Worm (Caenorhabditis elegans) whole organism, late embryonic: ENCODE measurements around the gene emc-3.

Experiments
- ceh-19 ChIP-seq: fragments of 200-800 bp; sonication (Bioruptor generic); optimal IDR thresholded peaks from 2 replicates; lab custom pipeline; 2018; ENCODE audit warnings: mild to moderate bottlenecking, missing genetic modification characterization, missing compliant biosample characterization
- pqm-1 ChIP-seq: sonication (generic microtip); optimal IDR thresholded peaks from 2 replicates; lab custom pipeline; 2016; ENCODE audit warnings: missing genetic modification characterization, missing compliant biosample characterization
- sdc-2 ChIP-seq: sonication (generic microtip); optimal IDR thresholded peaks from 2 replicates; lab custom pipeline; 2016; ENCODE audit warnings: missing genotype, missing genetic modification characterization, missing compliant biosample characterization
- tbx-2 ChIP-seq: sonication (generic microtip); optimal IDR thresholded peaks from 2 replicates; lab custom pipeline; 2016; ENCODE audit warnings: missing genetic modification characterization, missing compliant biosample characterization

DNA sequence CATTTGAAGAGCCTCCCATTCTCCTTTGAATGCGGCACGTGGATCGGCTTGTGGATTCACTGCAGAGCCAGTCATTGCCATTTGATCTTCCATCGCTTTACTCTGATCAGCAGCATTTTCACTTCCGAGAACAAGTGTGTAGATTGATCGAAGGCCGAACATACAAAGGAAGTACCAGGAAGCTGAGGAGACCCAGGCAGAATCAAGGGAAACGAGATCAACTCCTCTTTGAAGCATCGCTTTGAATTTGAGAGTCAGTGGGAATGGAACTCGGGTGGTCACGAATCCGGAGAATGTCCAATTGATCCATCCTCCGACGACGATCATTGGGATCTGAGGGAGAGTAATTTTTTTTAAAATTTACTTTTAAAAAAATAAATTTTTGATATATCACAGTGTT lies 1.2 kb downstream of the emc-3 start:
- TF ChIP-seq tbx-2 (tag; lab: Kevin White, UChicago) (no peak), pqm-1 (tag; lab: Kevin White, UChicago) (no peak), sdc-2 (tag; lab: Kevin White, UChicago) (no peak), ceh-19 (GFP tag; lab: Kevin White, UChicago) (no peak)
